Worm (Caenorhabditis elegans) whole organism, L1 larva: ENCODE data around the gene ZK1248.4.

ENCODE experiments used
- C34B4.2 ChIP-seq: sonication (generic microtip); optimal IDR thresholded peaks from 2 replicates; lab custom pipeline; 2017; ENCODE audit warnings: mild to moderate bottlenecking, missing genetic modification characterization, missing compliant biosample characterization
- ceh-82 ChIP-seq, 3 experiments: fragments of 150-350 bp in 1 of 3; sonication (generic microtip) in 2 of 3; optimal IDR thresholded peaks; 2 replicates each; lab custom pipeline; 2014 to 2017; ENCODE audit warnings: missing biosample characterization in 3 of 3, missing genetic modification characterization in 3 of 3
- elt-2 ChIP-seq: sonication (generic microtip); optimal IDR thresholded peaks from 2 replicates; lab custom pipeline; 2016; ENCODE audit warnings: missing genetic modification characterization, mild to moderate bottlenecking, inconsistent platforms, missing compliant biosample characterization, missing genetic modification reagents
- pqm-1 ChIP-seq: sonication (generic microtip); optimal IDR thresholded peaks from 3 replicates; lab custom pipeline; 2017; ENCODE audit warnings: missing biosample characterization, missing genetic modification characterization

- no peak for TF ChIP-seq pqm-1 (tag; lab: Kevin White, UChicago)
- no peak for TF ChIP-seq ceh-82 (tag; optimal IDR thresholded peaks at IDR 0.05; lab: Kevin White, UChicago)
- no peak for TF ChIP-seq C34B4.2 (tag; lab: Kevin White, UChicago)
- TF ChIP-seq elt-2, result no peak
Measured at ce11 chrII:5833136-5833535, 14.7 kb downstream of the ZK1248.4 start, which contains the start of gene gtap-1.
